Worm (Caenorhabditis elegans) whole organism, L4 larva: Measurements from ENCODE around the gene fbxa-202.

Source experiments
- ceh-82 ChIP-seq: sonication (generic microtip); optimal IDR thresholded peaks from 2 replicates; lab custom pipeline; 2017; ENCODE audit warnings: missing biosample characterization, missing genetic modification characterization
- nhr-6 ChIP-seq: fragments of 150-350 bp; optimal IDR thresholded peaks from 2 replicates; lab custom pipeline; 2014; ENCODE audit warnings: missing biosample characterization, missing genetic modification characterization

DNA sequence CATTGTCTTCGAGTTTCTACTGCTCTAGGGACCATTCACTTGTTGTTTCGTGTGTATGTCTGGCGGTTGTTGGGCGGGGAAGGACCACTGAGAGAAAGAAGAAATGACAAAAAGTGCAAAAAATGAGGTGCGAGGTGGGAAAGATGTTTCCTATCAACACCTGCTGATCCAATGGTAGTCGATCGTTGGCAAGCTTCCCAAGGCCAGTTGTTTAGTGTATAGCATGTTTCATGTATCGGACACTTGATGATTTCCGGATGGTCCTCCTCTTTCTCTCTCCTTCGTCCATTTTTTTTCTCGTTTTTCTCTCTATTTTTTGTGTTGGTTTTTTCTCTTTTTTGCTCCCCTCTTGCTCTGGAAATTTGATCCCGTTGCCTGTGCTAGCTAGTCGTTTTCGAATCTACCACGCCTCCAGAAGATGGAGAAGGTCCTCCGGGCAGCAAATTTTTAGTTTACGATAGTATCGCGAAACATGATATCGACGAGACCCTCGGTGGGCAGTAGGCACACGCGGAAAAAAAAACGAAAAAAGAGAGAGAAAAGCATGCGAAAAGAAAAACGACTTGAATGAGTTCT is 19.1 kb downstream of the fbxa-202 start:
- TF ChIP-seq nhr-6 (tag; lab: Kevin White, UChicago) (no peak), ceh-82 (tag; lab: Kevin White, UChicago) (no peak)
